Worm (Caenorhabditis elegans): ENCODE measurements around the gene E04F6.4.

E04F6.4 gene

DNA sequence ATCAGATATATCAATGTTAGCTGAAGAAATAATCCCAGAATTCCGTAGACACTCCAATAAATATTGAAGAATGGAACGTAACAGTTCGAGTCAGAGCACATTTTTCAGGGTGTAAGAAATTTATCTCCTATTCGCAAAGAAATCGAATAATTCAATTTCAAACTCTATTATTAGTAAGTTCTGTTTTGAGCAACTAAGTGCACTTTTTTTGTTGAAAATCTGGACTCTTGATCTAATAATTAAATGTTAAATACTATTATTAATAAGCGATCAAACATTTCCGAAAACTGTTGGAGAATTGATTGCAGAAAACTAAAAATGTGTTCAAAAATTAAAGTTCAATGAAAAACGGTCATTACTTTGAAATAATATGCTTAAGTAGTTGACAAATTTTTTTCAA, 13.9 kb downstream of the E04F6.4 start, which contains the start of gene srd-56:
srd-56 (minus strand) TSS at position 101 of the 400 bp plus-strand sequence.
- TF ChIP-seq egl-27 (tag; optimal IDR thresholded peaks at IDR 0.05) (no peak), ama-1 (optimal IDR thresholded peaks at IDR 0.05) (no peak), daf-12 (tag; optimal IDR thresholded peaks at IDR 0.05) (no peak), sea-2 (GFP tag; optimal IDR thresholded peaks at IDR 0.05) (no peak)

DNA sequence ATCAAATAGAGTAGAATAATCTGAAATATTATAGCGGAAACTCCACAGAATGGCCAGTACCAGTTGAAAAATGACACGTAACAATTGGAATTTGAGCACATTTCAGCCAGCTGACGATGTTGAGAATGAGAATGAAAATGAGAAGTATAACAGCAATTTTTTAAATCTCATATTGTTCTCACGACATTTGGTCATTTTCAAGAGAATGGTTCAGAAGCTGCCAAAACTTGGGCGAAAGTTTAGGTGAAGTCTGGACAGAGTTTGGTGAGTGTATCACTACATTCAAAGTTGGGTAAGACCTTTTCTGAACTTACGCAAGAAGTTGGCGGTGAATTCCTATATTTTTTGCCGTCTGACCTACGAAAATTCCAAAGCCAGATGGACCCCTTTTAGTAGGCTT, 15.7 kb downstream of the E04F6.4 start, which contains the start of gene srd-58:
srd-58 (minus strand) TSS at position 101 of the 400 bp plus-strand sequence.
- TF ChIP-seq sea-2 (GFP tag; optimal IDR thresholded peaks at IDR 0.05) (no peak), daf-12 (tag; optimal IDR thresholded peaks at IDR 0.05) (no peak), unc-39 (tag; optimal IDR thresholded peaks at IDR 0.05) (no peak), nhr-67 (tag; optimal IDR thresholded peaks at IDR 0.05) (no peak), ceh-28 (tag; optimal IDR thresholded peaks at IDR 0.05) (no peak), lsy-12 (tag; optimal IDR thresholded peaks at IDR 0.05) (no peak), egl-5 (tag; optimal IDR thresholded peaks at IDR 0.05) (no peak), nhr-25 (tag; optimal IDR thresholded peaks at IDR 0.05) (no peak), pqm-1 (tag; optimal IDR thresholded peaks at IDR 0.05) (no peak), fkh-2 (tag; optimal IDR thresholded peaks at IDR 0.05) (no peak), unc-62 (GFP tag; optimal IDR thresholded peaks at IDR 0.05) (no peak), ceh-16 (tag; optimal IDR thresholded peaks at IDR 0.05) (no peak), hmg-11 (tag; optimal IDR thresholded peaks at IDR 0.05) (no peak), elt-1 (tag; optimal IDR thresholded peaks at IDR 0.05) (no peak), mml-1 (tag; optimal IDR thresholded peaks at IDR 0.05) (no peak), R02D3.7 (tag; optimal IDR thresholded peaks at IDR 0.05) (no peak)

DNA sequence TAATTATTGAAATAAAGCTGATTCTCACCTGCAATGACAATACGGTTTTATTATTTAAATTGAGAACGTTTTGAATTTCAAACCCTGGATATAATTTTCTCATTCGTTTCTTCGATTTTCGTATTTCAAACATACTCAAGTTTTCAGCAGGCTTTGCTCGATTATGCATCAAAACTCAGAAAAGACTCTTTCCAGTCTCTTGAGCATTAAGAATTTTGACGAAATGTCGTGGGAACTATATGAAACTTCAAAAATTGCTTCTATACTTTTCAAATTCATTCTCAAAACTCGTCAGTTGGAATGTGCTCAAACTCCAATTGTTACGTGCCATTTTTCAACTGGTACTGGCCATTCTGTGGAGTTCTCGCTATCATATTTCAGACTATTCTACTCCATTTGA, 16.2 kb downstream of the E04F6.4 start, which contains the start of gene srd-59:
srd-59 (plus strand) TSS at position 301 of the 400 bp plus-strand sequence.
- TF ChIP-seq ceh-28 (tag; optimal IDR thresholded peaks at IDR 0.05): no peak

DNA sequence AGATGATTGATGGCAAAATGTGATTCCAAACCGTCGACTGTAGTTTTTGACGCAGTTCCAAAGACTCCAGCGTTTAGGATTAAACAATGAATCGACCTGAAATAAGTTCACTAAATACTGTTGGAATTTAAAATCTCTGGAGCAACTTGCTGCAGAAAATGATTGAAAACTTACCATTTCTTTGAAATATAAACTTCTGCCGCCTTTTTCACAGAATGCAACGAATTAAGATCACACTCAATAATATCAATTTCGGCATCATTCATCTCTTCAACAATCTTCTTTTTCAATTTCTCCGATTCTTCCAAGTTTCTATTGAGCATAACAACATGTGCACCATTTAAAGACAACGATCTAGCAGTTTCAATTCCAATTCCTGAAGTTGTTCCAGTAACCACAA, 18.4 kb downstream of the E04F6.4 start:
- TF ChIP-seq nhr-28 (tag; optimal IDR thresholded peaks at IDR 0.05) (no peak), pha-4 (tag; optimal IDR thresholded peaks at IDR 0.05) (no peak), nhr-12 (tag; optimal IDR thresholded peaks at IDR 0.05) (no peak), lsy-12 (tag; optimal IDR thresholded peaks at IDR 0.05) (no peak), ceh-82 (tag; optimal IDR thresholded peaks at IDR 0.05) (no peak), ceh-28 (tag; optimal IDR thresholded peaks at IDR 0.05) (no peak), egl-27 (tag; optimal IDR thresholded peaks at IDR 0.05) (no peak), hmg-11 (tag; optimal IDR thresholded peaks at IDR 0.05) (no peak), ZK546.5 (tag; optimal IDR thresholded peaks at IDR 0.05) (no peak), R02D3.7 (tag; optimal IDR thresholded peaks at IDR 0.05) (no peak), elt-2 (tag; optimal IDR thresholded peaks at IDR 0.05) (no peak), fos-1 (tag; optimal IDR thresholded peaks at IDR 0.05) (no peak), daf-12 (tag; optimal IDR thresholded peaks at IDR 0.05) (no peak), nhr-76 (tag; optimal IDR thresholded peaks at IDR 0.05) (no peak), snpc-4 (tag; optimal IDR thresholded peaks at IDR 0.05) (no peak)

DNA sequence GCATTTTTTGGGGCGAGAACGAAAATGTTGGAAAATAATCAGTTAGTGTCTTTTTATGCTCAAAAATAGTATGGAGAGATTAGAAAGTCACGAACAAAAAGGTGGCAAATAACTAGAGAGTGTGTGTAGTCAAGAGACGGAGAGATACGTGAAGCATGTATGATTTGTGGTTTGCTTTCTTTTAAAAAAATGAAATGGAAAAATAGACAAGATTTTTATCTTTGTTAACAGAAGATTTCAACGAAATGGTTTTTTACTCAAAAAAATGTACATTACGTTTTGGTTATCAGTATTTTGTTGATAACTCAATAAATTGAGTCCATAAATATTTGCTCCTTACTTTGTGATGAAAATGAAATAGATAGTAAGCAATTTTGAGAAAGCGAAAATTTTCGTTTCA, 19.0 kb downstream of the E04F6.4 start, which contains the start of gene dhs-7:
dhs-7 (minus strand) TSS at position 277 of the 400 bp plus-strand sequence.
- no peak for TF ChIP-seq egl-5 (tag; optimal IDR thresholded peaks at IDR 0.05)
- TF ChIP-seq elt-2 (tag; optimal IDR thresholded peaks at IDR 0.05): peak; percentile 67

DNA sequence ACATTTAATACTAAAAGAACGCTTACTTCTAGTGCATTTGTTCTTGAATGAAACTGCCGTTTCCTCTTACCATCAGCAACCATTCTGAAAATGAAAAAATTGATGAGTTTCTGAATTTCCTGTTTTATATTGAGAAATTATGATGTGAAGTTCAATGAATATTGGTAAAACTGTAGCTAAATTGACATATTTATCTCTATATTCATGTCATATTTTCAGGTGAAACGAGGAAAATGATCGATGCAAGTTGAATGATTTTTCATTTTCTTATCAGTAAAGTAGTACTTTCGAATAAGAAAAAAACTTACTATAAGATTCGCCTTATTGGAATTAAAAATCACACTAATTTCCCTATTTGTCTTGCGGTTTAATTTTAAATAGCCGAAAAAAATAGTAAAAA, 21.0 kb downstream of the E04F6.4 start, which contains the start of gene E04F6.15:
E04F6.15 (minus strand) TSS at position 101 of the 400 bp plus-strand sequence.
- no peak for TF ChIP-seq ztf-4 (tag; optimal IDR thresholded peaks at IDR 0.05)
- TF ChIP-seq zag-1 (tag; optimal IDR thresholded peaks at IDR 0.05): no peak
- TF ChIP-seq pqm-1 (tag; optimal IDR thresholded peaks at IDR 0.05): no peak

DNA sequence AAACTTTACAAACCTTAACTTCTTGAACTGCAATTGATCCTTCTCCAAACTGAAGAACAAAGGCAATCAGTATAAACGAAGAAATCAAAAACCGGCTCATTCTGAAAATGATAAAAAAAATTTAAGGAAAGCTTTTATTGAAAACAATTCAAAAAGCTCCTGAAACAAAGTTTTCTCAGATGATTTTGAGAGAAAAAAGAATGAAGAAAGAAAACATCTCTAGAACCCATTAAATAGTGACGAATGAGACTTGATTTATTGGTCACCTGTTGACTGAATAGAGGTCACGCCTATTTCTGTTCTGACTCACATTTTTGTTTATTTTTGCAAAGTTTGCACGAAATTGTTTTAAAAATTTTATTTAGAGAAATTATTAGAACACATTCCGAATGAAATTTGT, 22.1 kb downstream of the E04F6.4 start, which contains the start of gene E04F6.8:
E04F6.8 (minus strand) TSS at position 101 of the 400 bp plus-strand sequence.
- TF ChIP-seq egl-5 (tag; optimal IDR thresholded peaks at IDR 0.05): peak; percentile 82
- no peak for TF ChIP-seq fos-1 (tag; optimal IDR thresholded peaks at IDR 0.05)

Measured in whole organism, L3 larva.